Worm (Caenorhabditis elegans): ENCODE data around the gene clec-174.
"Not testable (repeated sequence)": the region's sequence is repeated elsewhere in the genome, so short reads cannot be mapped to it uniquely, and the experiment has no call there.

clec-174 gene

ce11 chrIV:3956095-3956494, 14.6 kb upstream of the clec-174 start, which contains the start of gene clec-73:
clec-73 (minus strand) TSS chrIV:3956195.
- no peak for TF ChIP-seq npax-4 (tag; optimal IDR thresholded peaks at IDR 0.05)
- TF ChIP-seq mec-3 (tag; optimal IDR thresholded peaks at IDR 0.05; ENCODE audit: borderline replicate concordance), result no peak
- TF ChIP-seq ceh-18 (tag; optimal IDR thresholded peaks at IDR 0.05), result no peak
- TF ChIP-seq gmeb-2 (tag; optimal IDR thresholded peaks at IDR 0.05), result no peak
- no peak for TF ChIP-seq sox-4 (tag; optimal IDR thresholded peaks at IDR 0.05)
- no peak for TF ChIP-seq che-1 (tag; optimal IDR thresholded peaks at IDR 0.05)
- TF ChIP-seq C08G9.2 (tag; optimal IDR thresholded peaks at IDR 0.05), result no peak
- TF ChIP-seq ceh-22 (tag; optimal IDR thresholded peaks at IDR 0.05), result no peak

- TF ChIP-seq T23F11.4 (GFP tag; optimal IDR thresholded peaks at IDR 0.05) (no peak), pha-2 (tag; optimal IDR thresholded peaks at IDR 0.05) (no peak), mec-3 (tag; optimal IDR thresholded peaks at IDR 0.05; ENCODE audit: borderline replicate concordance) (no peak), elt-2 (tag; optimal IDR thresholded peaks at IDR 0.05) (peak; percentile 29), ztf-16 (tag; optimal IDR thresholded peaks at IDR 0.05) (no peak)
Observed at ce11 chrIV:3944459-3944858, 3.0 kb upstream of the clec-174 start, which contains the start of gene clec-72. clec-72 (plus strand) TSS chrIV:3944816.

- TF ChIP-seq fkh-6 (tag; optimal IDR thresholded peaks at IDR 0.05) (no peak), hlh-15 (tag; optimal IDR thresholded peaks at IDR 0.05) (no peak), Y22D7AL.16 (tag; optimal IDR thresholded peaks at IDR 0.05) (no peak), pax-1 (tag; optimal IDR thresholded peaks at IDR 0.05) (no peak), sdc-2 (tag; optimal IDR thresholded peaks at IDR 0.05) (no peak), nhr-232 (tag; optimal IDR thresholded peaks at IDR 0.05) (no peak), tbx-7 (tag; optimal IDR thresholded peaks at IDR 0.05) (no peak), pha-2 (tag; optimal IDR thresholded peaks at IDR 0.05) (no peak), ceh-9 (tag; optimal IDR thresholded peaks at IDR 0.05) (no peak), dmd-4 (tag; optimal IDR thresholded peaks at IDR 0.05; ENCODE audit: borderline replicate concordance) (no peak), gmeb-2 (tag; optimal IDR thresholded peaks at IDR 0.05) (no peak), npax-4 (tag; optimal IDR thresholded peaks at IDR 0.05) (no peak)
Observed at ce11 chrIV:3943003-3943402, 1.5 kb upstream of the clec-174 start, which contains the start of gene Y46C8AL.11. Y46C8AL.11 (plus strand) TSS chrIV:3943303.

ce11 chrIV:3937097-3937496, 4.4 kb downstream of the clec-174 start, which contains the start of gene clec-71:
clec-71 (plus strand) TSS chrIV:3937458.
- no peak for TF ChIP-seq pat-9 (tag; optimal IDR thresholded peaks at IDR 0.05)
- TF ChIP-seq ets-4 (tag; optimal IDR thresholded peaks at IDR 0.05), result no peak
- no peak for TF ChIP-seq ceh-19 (GFP tag; optimal IDR thresholded peaks at IDR 0.05)
- no peak for TF ChIP-seq hlh-15 (tag; optimal IDR thresholded peaks at IDR 0.05)
- TF ChIP-seq pqm-1 (tag; optimal IDR thresholded peaks at IDR 0.05), result no peak
- no peak for TF ChIP-seq ceh-9 (tag; optimal IDR thresholded peaks at IDR 0.05)
- no peak for TF ChIP-seq pha-2 (tag; optimal IDR thresholded peaks at IDR 0.05)
- TF ChIP-seq madf-2 (tag; optimal IDR thresholded peaks at IDR 0.05), result no peak
- no peak for TF ChIP-seq unc-42 (tag; optimal IDR thresholded peaks at IDR 0.05)

- TF ChIP-seq unc-42, C08G9.2, ceh-18 (tag; optimal IDR thresholded peaks at IDR 0.05): not testable (repeated sequence)
Observed at ce11 chrIV:3932408-3932807, 9.1 kb downstream of the clec-174 start, which contains the start of gene clec-70. clec-70 (plus strand) TSS chrIV:3932708.

- TF ChIP-seq F13H6.1 (tag; optimal IDR thresholded peaks at IDR 0.05), result no peak
- no peak for TF ChIP-seq pros-1 (tag; optimal IDR thresholded peaks at IDR 0.05)
- TF ChIP-seq K09A11.1 (tag; optimal IDR thresholded peaks at IDR 0.05; ENCODE audit: insufficient read depth), result no peak
- no peak for TF ChIP-seq pax-1 (tag; optimal IDR thresholded peaks at IDR 0.05)
- no peak for TF ChIP-seq C38D4.7 (GFP tag; optimal IDR thresholded peaks at IDR 0.05)
- TF ChIP-seq C08G9.2 (tag; optimal IDR thresholded peaks at IDR 0.05), result no peak
- no peak for TF ChIP-seq K02D7.2 (tag; optimal IDR thresholded peaks at IDR 0.05)
- TF ChIP-seq che-1 (tag; optimal IDR thresholded peaks at IDR 0.05), result no peak
- no peak for TF ChIP-seq rnt-1 (tag; optimal IDR thresholded peaks at IDR 0.05)
- TF ChIP-seq zip-5 (tag; optimal IDR thresholded peaks at IDR 0.05), result no peak
- TF ChIP-seq mec-3 (tag; optimal IDR thresholded peaks at IDR 0.05; ENCODE audit: borderline replicate concordance), result no peak
- no peak for TF ChIP-seq T23F11.4 (GFP tag; optimal IDR thresholded peaks at IDR 0.05)
Observed at ce11 chrIV:3926117-3926516, 15.4 kb downstream of the clec-174 start, which contains the start of gene clec-68. clec-68 (plus strand) TSS chrIV:3926417.

Data from whole organism, late embryonic.